Worm (Caenorhabditis elegans) whole organism, L3 larva: Measurements from ENCODE around the gene D2096.13.
"Not testable (repeated sequence)": the region's sequence is repeated elsewhere in the genome, so short reads cannot be mapped to it uniquely, and the experiment has no call there.

Source experiments
- R02D3.7 ChIP-seq: fragments of 150-350 bp; optimal IDR thresholded peaks from 2 replicates; lab custom pipeline; 2014; ENCODE audit warnings: missing biosample characterization, missing genetic modification characterization
- ZK546.5 ChIP-seq: sonication (generic microtip); optimal IDR thresholded peaks from 2 replicates; lab custom pipeline; 2017; ENCODE audit warnings: missing biosample characterization, missing genetic modification characterization
- ceh-82 ChIP-seq: fragments of 150-350 bp; optimal IDR thresholded peaks from 2 replicates; lab custom pipeline; 2014; ENCODE audit warnings: missing biosample characterization, missing genetic modification characterization
- ceh-9 ChIP-seq: sonication (generic microtip); optimal IDR thresholded peaks from 2 replicates; lab custom pipeline; 2018; ENCODE audit warnings: missing biosample characterization, missing genetic modification characterization
- daf-12 ChIP-seq: fragments of 150-350 bp; optimal IDR thresholded peaks from 2 replicates; lab custom pipeline; 2014; ENCODE audit warnings: missing biosample characterization, missing genetic modification reagents, missing genetic modification characterization
- egl-5 ChIP-seq: fragments of 150-350 bp; optimal IDR thresholded peaks from 2 replicates; lab custom pipeline; 2017; ENCODE audit warnings: missing biosample characterization, missing genetic modification reagents, missing genetic modification characterization, inconsistent platforms
- elt-1 ChIP-seq: fragments of 150-350 bp; optimal IDR thresholded peaks from 2 replicates; lab custom pipeline; 2014; ENCODE audit warnings: missing biosample characterization, missing genetic modification characterization
- fkh-2 ChIP-seq: fragments of 150-350 bp; optimal IDR thresholded peaks from 2 replicates; lab custom pipeline; 2014; ENCODE audit warnings: missing biosample characterization, missing genetic modification reagents, missing genetic modification characterization
- fos-1 ChIP-seq: fragments of 150-350 bp; optimal IDR thresholded peaks from 2 replicates; lab custom pipeline; 2014; ENCODE audit warnings: missing biosample characterization, missing genetic modification characterization
- hmg-11 ChIP-seq: sonication (generic microtip); optimal IDR thresholded peaks from 2 replicates; lab custom pipeline; 2016; ENCODE audit warnings: missing genetic modification characterization, missing compliant biosample characterization
- jun-1 ChIP-seq: fragments of 150-350 bp; optimal IDR thresholded peaks from 2 replicates; lab custom pipeline; 2014; ENCODE audit warnings: missing biosample characterization, missing genetic modification reagents, missing genetic modification characterization
- lin-15B ChIP-seq: fragments of 150-350 bp; optimal IDR thresholded peaks from 2 replicates; lab custom pipeline; 2014; ENCODE audit warnings: missing biosample characterization, missing genetic modification characterization
- lin-39 ChIP-seq: fragments of 150-350 bp; optimal IDR thresholded peaks from 2 replicates; lab custom pipeline; 2018; ENCODE audit warnings: missing biosample characterization, missing genetic modification reagents, missing genetic modification characterization
- lsy-12 ChIP-seq: sonication (generic microtip); optimal IDR thresholded peaks from 2 replicates; lab custom pipeline; 2016; ENCODE audit warnings: mild to moderate bottlenecking, missing genetic modification characterization, missing compliant biosample characterization
- mdl-1 ChIP-seq: fragments of 150-350 bp; optimal IDR thresholded peaks from 2 replicates; lab custom pipeline; 2014; ENCODE audit warnings: missing biosample characterization, missing genetic modification characterization
- mml-1 ChIP-seq: fragments of 150-350 bp; sonication (generic microtip); optimal IDR thresholded peaks from 3 replicates; lab custom pipeline; 2014; ENCODE audit warnings: missing biosample characterization, missing genetic modification characterization
- nfya-1 ChIP-seq: sonication (generic microtip); optimal IDR thresholded peaks from 2 replicates; lab custom pipeline; 2017; ENCODE audit warnings: missing genetic modification characterization, mild to moderate bottlenecking, missing compliant biosample characterization, antibody characterized with exemption, moderate library complexity; ENCODE audit not compliant: insufficient read depth
- nhr-11 ChIP-seq: fragments of 150-350 bp; optimal IDR thresholded peaks from 2 replicates; lab custom pipeline; 2014; ENCODE audit warnings: missing biosample characterization, missing genetic modification characterization
- nhr-23 ChIP-seq: fragments of 150-350 bp; optimal IDR thresholded peaks from 2 replicates; lab custom pipeline; 2014; ENCODE audit warnings: missing biosample characterization, missing genetic modification reagents, missing genetic modification characterization
- nhr-25 ChIP-seq: sonication (generic microtip); optimal IDR thresholded peaks from 2 replicates; lab custom pipeline; 2017; ENCODE audit warnings: missing biosample characterization, missing genetic modification characterization
- nhr-28 ChIP-seq: fragments of 150-350 bp; optimal IDR thresholded peaks from 2 replicates; lab custom pipeline; 2014; ENCODE audit warnings: missing biosample characterization, missing genetic modification characterization
- nhr-43 ChIP-seq: sonication (generic microtip); optimal IDR thresholded peaks from 2 replicates; lab custom pipeline; 2016; ENCODE audit warnings: mild to moderate bottlenecking, missing genetic modification characterization, missing compliant biosample characterization; ENCODE audit not compliant: poor library complexity, severe bottlenecking
- nhr-67 ChIP-seq: fragments of 150-350 bp; optimal IDR thresholded peaks from 2 replicates; lab custom pipeline; 2014; ENCODE audit warnings: missing biosample characterization, missing genetic modification characterization
- nhr-76 ChIP-seq: fragments of 150-350 bp; sonication (generic microtip); optimal IDR thresholded peaks from 5 replicates; lab custom pipeline; 2014; ENCODE audit warnings: missing biosample characterization, missing genetic modification characterization
- nhr-77 ChIP-seq: fragments of 150-350 bp; optimal IDR thresholded peaks from 2 replicates; lab custom pipeline; 2014; ENCODE audit warnings: missing biosample characterization, missing genetic modification characterization
- pha-4 ChIP-seq: fragments of 150-350 bp; optimal IDR thresholded peaks from 2 replicates; lab custom pipeline; 2014; ENCODE audit warnings: missing biosample characterization, missing genetic modification reagents, missing genetic modification characterization
- sea-2 ChIP-seq: fragments of 150-350 bp; sonication (generic microtip); optimal IDR thresholded peaks from 4 replicates; lab custom pipeline; 2014; ENCODE audit warnings: missing biosample characterization, missing genetic modification reagents, missing genetic modification characterization
- skn-1 ChIP-seq: fragments of 150-350 bp; optimal IDR thresholded peaks from 2 replicates; lab custom pipeline; 2014; ENCODE audit warnings: missing biosample characterization, missing genetic modification characterization
- tbx-2 ChIP-seq: sonication (generic microtip); optimal IDR thresholded peaks from 2 replicates; lab custom pipeline; 2016; ENCODE audit warnings: mild to moderate bottlenecking, missing genetic modification characterization, missing compliant biosample characterization
- unc-62 ChIP-seq: fragments of 150-350 bp; sonication (generic microtip); optimal IDR thresholded peaks from 4 replicates; lab custom pipeline; 2014; ENCODE audit warnings: missing biosample characterization, missing genetic modification reagents, missing genetic modification characterization
- zag-1 ChIP-seq: fragments of 150-350 bp; optimal IDR thresholded peaks from 2 replicates; lab custom pipeline; 2014; ENCODE audit warnings: missing biosample characterization, missing genetic modification characterization
- ztf-11 ChIP-seq: fragments of 150-350 bp; optimal IDR thresholded peaks from 2 replicates; lab custom pipeline; 2014; ENCODE audit warnings: missing biosample characterization, missing genetic modification characterization
- ztf-4 ChIP-seq: fragments of 150-350 bp; optimal IDR thresholded peaks from 2 replicates; lab custom pipeline; 2014; ENCODE audit warnings: missing biosample characterization, missing genetic modification characterization

The D2096.13 gene

DNA sequence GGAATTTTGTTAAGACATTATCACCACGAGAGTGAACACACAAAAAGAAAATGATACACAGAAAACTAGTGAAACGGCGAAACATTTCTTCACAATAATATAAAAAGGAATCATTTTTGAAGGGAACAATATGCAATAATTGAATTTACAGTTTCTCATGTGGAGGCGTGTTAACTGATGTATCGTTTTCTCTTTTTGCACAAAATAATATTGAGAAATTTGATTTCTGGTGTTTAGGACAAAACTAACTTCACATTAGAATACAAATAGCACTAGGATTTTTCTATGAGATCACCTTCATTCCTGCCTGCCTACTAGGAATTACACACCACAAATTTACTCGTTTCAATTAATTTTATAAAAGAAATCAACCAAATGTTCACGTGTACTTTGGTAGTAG is at the start of gene D2096.13:
Gene D2096.13, minus strand, starts transcription at position 101 of the 400 bp plus-strand sequence.
- no peak for TF ChIP-seq nhr-28 (tag; lab: Kevin White, UChicago)
- TF ChIP-seq mdl-1, result no peak
- no peak for TF ChIP-seq nfya-1 (tag; lab: Kevin White, UChicago)
- TF ChIP-seq hmg-11 (tag; lab: Kevin White, UChicago), result no peak
- no peak for TF ChIP-seq pha-4
- TF ChIP-seq zag-1 (tag; lab: Kevin White, UChicago), result no peak
- TF ChIP-seq elt-1 (tag; lab: Kevin White, UChicago), result no peak
- no peak for TF ChIP-seq lsy-12 (tag; lab: Kevin White, UChicago)
- TF ChIP-seq R02D3.7, result no peak
- TF ChIP-seq mml-1 (tag; lab: Kevin White, UChicago), result no peak
- TF ChIP-seq tbx-2 (tag; lab: Kevin White, UChicago), result no peak
- no peak for TF ChIP-seq ztf-4 (tag; lab: Kevin White, UChicago)
- no peak for TF ChIP-seq jun-1 (tag; lab: Kevin White, UChicago)
- TF ChIP-seq nhr-25, result no peak
- no peak for TF ChIP-seq nhr-76 (tag; lab: Kevin White, UChicago)
- TF ChIP-seq unc-62, result no peak
- no peak for TF ChIP-seq egl-5 (tag; lab: Kevin White, UChicago)

DNA sequence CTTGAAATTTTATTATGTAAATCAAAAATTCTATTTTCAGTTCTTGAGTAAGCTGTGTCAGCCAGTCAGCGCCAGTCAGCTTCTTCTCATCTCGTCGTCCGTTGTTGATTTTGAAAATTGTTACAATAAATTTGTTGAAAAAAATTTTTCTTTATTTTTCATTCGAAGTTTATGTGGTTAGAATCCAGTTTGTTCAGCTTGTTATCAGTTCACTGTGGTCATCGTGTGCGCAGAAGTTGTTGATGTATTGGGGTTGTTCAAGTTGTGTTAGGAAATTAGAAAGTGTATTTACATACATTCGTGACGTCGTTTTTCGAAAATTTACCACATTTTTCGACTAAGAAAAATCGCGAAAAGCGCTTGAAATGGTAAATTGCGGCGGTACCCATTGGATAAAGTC is 39.4 kb upstream of the D2096.13 start:
- TF ChIP-seq ZK546.5 (no peak), ceh-82 (no peak), nhr-76 (tag; lab: Kevin White, UChicago) (no peak), lin-15B (no peak), skn-1 (tag; lab: Kevin White, UChicago) (no peak), unc-62 (no peak), fkh-2 (no peak), lin-39 (tag; lab: Kevin White, UChicago) (no peak), ztf-4 (tag; lab: Kevin White, UChicago) (no peak), nfya-1 (tag; lab: Kevin White, UChicago) (no peak), ceh-9 (tag; lab: Kevin White, UChicago) (no peak), daf-12 (no peak), tbx-2 (tag; lab: Kevin White, UChicago) (no peak), nhr-23 (tag; lab: Kevin White, UChicago) (no peak), sea-2 (no peak)

DNA sequence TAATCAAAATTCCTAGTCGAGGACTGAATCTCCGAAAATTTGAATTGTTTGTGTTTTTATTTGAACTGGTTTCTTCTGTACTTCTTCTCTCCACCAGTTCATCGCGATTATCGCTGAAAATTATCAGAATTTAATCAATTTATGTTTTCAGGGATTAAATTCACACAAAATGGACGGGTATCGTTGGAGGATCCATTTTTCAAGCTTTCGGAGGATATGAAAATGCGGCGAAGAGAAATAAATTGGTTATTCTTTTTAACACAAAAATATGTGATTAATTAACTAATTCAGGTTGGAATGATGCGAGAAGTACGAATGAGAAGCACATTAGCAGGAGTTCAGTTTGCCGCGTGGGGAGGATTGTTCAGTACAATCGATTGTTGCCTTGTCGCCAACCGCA is 38.0 kb upstream of the D2096.13 start, which contains the start of gene timm-17B.2:
Gene timm-17B.2, plus strand, starts transcription at position 301 of the 400 bp plus-strand sequence.
- TF ChIP-seq nhr-43 (tag; lab: Kevin White, UChicago), result no peak

DNA sequence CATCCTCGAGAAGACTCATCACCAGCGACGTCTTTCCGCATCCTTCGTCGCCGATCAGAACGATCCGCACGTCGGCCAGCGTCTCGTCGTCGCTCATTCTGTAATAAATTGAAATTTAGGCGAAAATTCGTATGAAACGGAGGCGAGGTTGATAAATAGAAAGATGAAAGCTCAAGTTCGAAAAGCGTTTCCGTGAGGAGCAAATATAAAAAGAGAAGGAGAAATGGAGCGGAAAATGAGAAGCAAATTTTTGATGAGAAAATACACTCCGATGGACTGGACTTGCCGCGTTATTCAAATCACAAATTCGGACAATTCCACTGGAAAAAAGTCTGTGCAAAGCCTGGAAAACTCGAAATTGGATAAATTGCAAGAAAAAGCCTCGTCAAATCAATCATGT is 35.7 kb upstream of the D2096.13 start, which contains the start of gene D2096.11:
Gene D2096.11, minus strand, starts transcription at position 101 of the 400 bp plus-strand sequence.
- no peak for TF ChIP-seq skn-1 (tag; lab: Kevin White, UChicago)
- TF ChIP-seq fkh-2, result no peak
- TF ChIP-seq pha-4, result no peak
- no peak for TF ChIP-seq ztf-11
- TF ChIP-seq mdl-1, result no peak
- TF ChIP-seq jun-1 (tag; lab: Kevin White, UChicago), result no peak
- no peak for TF ChIP-seq daf-12
- no peak for TF ChIP-seq fos-1 (tag; lab: Kevin White, UChicago)
- no peak for TF ChIP-seq nhr-11 (tag; lab: Kevin White, UChicago)
- TF ChIP-seq hmg-11 (tag; lab: Kevin White, UChicago), result no peak

DNA sequence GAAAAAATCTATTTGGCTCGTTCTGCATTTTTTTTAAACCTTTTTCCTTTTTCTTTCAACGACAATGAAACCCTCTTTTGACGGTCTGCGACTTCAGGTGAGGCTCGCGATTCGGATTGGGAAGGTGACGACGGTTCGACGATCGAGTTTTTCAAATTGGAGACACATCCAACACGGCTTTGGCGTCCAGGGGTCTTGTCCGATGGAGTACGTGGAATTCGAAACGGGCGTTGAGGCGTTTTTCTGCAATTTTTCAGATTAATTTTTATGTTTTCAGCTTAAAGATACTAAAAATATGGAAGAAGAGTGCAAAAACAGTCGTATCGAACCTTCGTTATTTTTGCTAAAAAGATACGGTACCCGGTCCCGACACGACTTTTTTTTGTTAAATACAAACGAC is 30.7 kb upstream of the D2096.13 start, which contains the start of gene D2096.10:
Gene D2096.10, minus strand, starts transcription at position 101 of the 400 bp plus-strand sequence.
- not testable (repeated sequence) for TF ChIP-seq elt-1, nhr-43, nhr-67 (tag; lab: Kevin White, UChicago)
- TF ChIP-seq, all 47 proteins: peak for 0; not testable (repeated sequence) for 47

- no peak for TF ChIP-seq nhr-77 (tag; lab: Kevin White, UChicago)
Observed at ce11 chrIV:8385662-8386061, 27.3 kb upstream of the D2096.13 start.
